Fruit fly (Drosophila melanogaster): ENCODE results near the gene CG33658.

CG33658 gene

dm6 chr3R:24799503-24799902 lies 41.5 kb downstream of the CG33658 start, which contains the start of gene Ude (continued):
- TF ChIP-seq Pdp1 (GFP tag; optimal IDR thresholded peaks at IDR 0.05) (peak in 1 of 2 experiments; percentile 47), CG30020 (tag; optimal IDR thresholded peaks at IDR 0.05) (no peak)

DNA sequence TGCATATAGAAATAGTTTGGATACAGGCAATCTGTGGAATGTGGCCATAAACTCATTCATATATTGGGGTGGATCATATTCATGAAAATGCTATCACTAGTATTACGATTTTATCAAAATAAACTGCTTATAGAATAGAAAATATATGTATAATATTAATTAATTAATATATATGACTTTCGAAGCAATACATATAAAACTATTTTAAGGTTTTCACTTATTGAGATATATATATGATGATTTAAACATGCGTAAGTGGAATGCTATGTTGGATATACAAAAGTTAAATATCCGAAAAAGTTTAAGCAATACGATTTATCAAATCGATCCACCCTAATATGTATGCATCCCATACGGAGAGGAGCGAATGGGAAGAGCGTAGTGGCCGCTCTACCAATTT lies 42.4 kb downstream of the CG33658 start:
- TF ChIP-seq Hmr (GFP tag; optimal IDR thresholded peaks at IDR 0.05) (no peak), CG4820 (GFP tag; optimal IDR thresholded peaks at IDR 0.05) (no peak), CG7928 (GFP tag; optimal IDR thresholded peaks at IDR 0.05) (no peak), CG17829 (tag; optimal IDR thresholded peaks at IDR 0.05) (peak; percentile 44), CG7271 (tag; optimal IDR thresholded peaks at IDR 0.05) (no peak), gsb-n (tag; optimal IDR thresholded peaks at IDR 0.05) (no peak), Oli (tag; optimal IDR thresholded peaks at IDR 0.05) (peak; percentile 4), az2 (GFP tag; optimal IDR thresholded peaks at IDR 0.05) (no peak), Oaz (GFP tag; IDR thresholded peaks at IDR 0.05) (no peak), odd (GFP tag; optimal IDR thresholded peaks at IDR 0.05) (no peak), Myb (GFP tag; optimal IDR thresholded peaks at IDR 0.05) (no peak), hkb (optimal IDR thresholded peaks at IDR 0.05) (no peak), hkb (GFP tag; IDR thresholded peaks at IDR 0.05) (peak; percentile 15; the same call in 1 of the 2 replicates), CG14014 (GFP tag; IDR thresholded peaks at IDR 0.05) (no peak), CG13624 (GFP tag; optimal IDR thresholded peaks at IDR 0.05) (no peak), CG6689 (GFP tag; IDR thresholded peaks at IDR 0.05) (peak; percentile 28; the same call in 1 of the 2 replicates), phol (tag; optimal IDR thresholded peaks at IDR 0.05) (peak; percentile 27), Hmx (GFP tag; optimal IDR thresholded peaks at IDR 0.05) (no peak), jigr1 (GFP tag; IDR thresholded peaks at IDR 0.05) (no peak), Dbx (GFP tag; IDR thresholded peaks at IDR 0.05) (no peak), CG7556 (GFP tag; optimal IDR thresholded peaks at IDR 0.05) (peak; percentile 47), pzg (GFP tag; optimal IDR thresholded peaks at IDR 0.05) (no peak), Doc3 (GFP tag; IDR thresholded peaks at IDR 0.05; ENCODE audit: partially characterized antibody) (no peak), Fer1 (GFP tag; optimal IDR thresholded peaks at IDR 0.05) (peak; percentile 5), CG8924 (tag; optimal IDR thresholded peaks at IDR 0.05) (peak; percentile 52), CG8089 (GFP tag; optimal IDR thresholded peaks at IDR 0.05) (no peak), CG13296 (GFP tag; optimal IDR thresholded peaks at IDR 0.05) (peak; percentile 52), aop (GFP tag; IDR thresholded peaks at IDR 0.05) (no peak), bsh (GFP tag; optimal IDR thresholded peaks at IDR 0.05) (peak in 1 of 2 experiments; percentile 15), nerfin-2 (GFP tag; IDR thresholded peaks at IDR 0.05; ENCODE audit: partially characterized antibody) (no peak), CoRest (tag; optimal IDR thresholded peaks at IDR 0.05) (peak; percentile 29), CG14667 (GFP tag; IDR thresholded peaks at IDR 0.05) (no peak), CG7987 (GFP tag; optimal IDR thresholded peaks at IDR 0.05) (no peak), CG6854 (GFP tag; optimal IDR thresholded peaks at IDR 0.05) (no peak), Ssrp (tag; optimal IDR thresholded peaks at IDR 0.05) (peak; percentile 25), Dad (GFP tag; optimal IDR thresholded peaks at IDR 0.05) (no peak), Meics (GFP tag; optimal IDR thresholded peaks at IDR 0.05) (no peak), nau (GFP tag; optimal IDR thresholded peaks at IDR 0.05) (no peak), pum (GFP tag; optimal IDR thresholded peaks at IDR 0.05) (no peak), cwo (GFP tag; optimal IDR thresholded peaks at IDR 0.05) (peak; percentile 19), sd (tag; optimal IDR thresholded peaks at IDR 0.05) (peak; percentile 64), CG15514 (GFP tag; optimal IDR thresholded peaks at IDR 0.05) (peak; percentile 12), CG10565 (GFP tag; optimal IDR thresholded peaks at IDR 0.05) (no peak), stc (GFP tag; IDR thresholded peaks at IDR 0.05) (peak; percentile 31; the same call in 1 of the 2 replicates), lmd (GFP tag; IDR thresholded peaks at IDR 0.05) (0 out of 2 replicates have a peak, but pooled peaks have one; percentile 15), peb (GFP tag; IDR thresholded peaks at IDR 0.05) (no peak), CG15073 (GFP tag; optimal IDR thresholded peaks at IDR 0.05) (no peak)
